Worm (Caenorhabditis elegans) whole organism, early embryonic: ENCODE data around the gene T23F11.4.

ENCODE experiments used
- B0310.2 ChIP-seq: sonication (generic microtip); optimal IDR thresholded peaks from 2 replicates; lab custom pipeline; 2016; ENCODE audit warnings: mild to moderate bottlenecking, missing genetic modification characterization, missing compliant biosample characterization
- F13C5.2 ChIP-seq: sonication (generic microtip); optimal IDR thresholded peaks from 2 replicates; lab custom pipeline; 2017; ENCODE audit warnings: mild to moderate bottlenecking, missing genetic modification characterization, inconsistent platforms, missing compliant biosample characterization
- aly-1 ChIP-seq: sonication (generic microtip); optimal IDR thresholded peaks from 2 replicates; lab custom pipeline; 2016; ENCODE audit warnings: missing genetic modification characterization, missing compliant biosample characterization
- ama-1 ChIP-seq: fragments of 150-350 bp; optimal IDR thresholded peaks from 2 replicates; lab custom pipeline; 2014
- ceh-13 ChIP-seq: fragments of 200-800 bp; sonication (Bioruptor generic); optimal IDR thresholded peaks from 2 replicates; lab custom pipeline; 2018; ENCODE audit warnings: mild to moderate bottlenecking, missing genetic modification characterization, missing compliant biosample characterization
- ceh-36 ChIP-seq: sonication (generic microtip); optimal IDR thresholded peaks from 2 replicates; lab custom pipeline; 2016; ENCODE audit warnings: missing genetic modification characterization, inconsistent platforms, missing compliant biosample characterization
- ets-7 ChIP-seq: sonication (generic microtip); optimal IDR thresholded peaks from 2 replicates; lab custom pipeline; 2016; ENCODE audit warnings: missing genotype, missing genetic modification characterization, missing compliant biosample characterization
- flt-1 ChIP-seq: fragments of 200-800 bp; sonication (Bioruptor generic); IDR thresholded peaks from 2 replicates; pipeline ENCODE4 v1.3.6; 2022; ENCODE audit warnings: missing genetic modification characterization, missing compliant biosample characterization
- hmbx-1 ChIP-seq: sonication (generic microtip); optimal IDR thresholded peaks from 2 replicates; lab custom pipeline; 2016; ENCODE audit warnings: mild to moderate bottlenecking, missing genetic modification characterization, missing compliant biosample characterization
- hmg-4 ChIP-seq: fragments of 200-800 bp; sonication (Bioruptor generic); optimal IDR thresholded peaks from 2 replicates; lab custom pipeline; 2018; ENCODE audit warnings: mild to moderate bottlenecking, missing genetic modification characterization, missing compliant biosample characterization
- hnd-1 ChIP-seq: sonication (generic microtip); optimal IDR thresholded peaks from 2 replicates; lab custom pipeline; 2016; ENCODE audit warnings: missing genetic modification characterization, missing compliant biosample characterization
- pes-1 ChIP-seq: fragments of 200-800 bp; sonication (Bioruptor generic); IDR thresholded peaks from 2 replicates; pipeline ENCODE4 v1.3.6; 2022; ENCODE audit warnings: missing genetic modification reagents, missing genetic modification characterization, missing compliant biosample characterization
- scrt-1 ChIP-seq: fragments of 200-800 bp; sonication (Bioruptor generic); IDR thresholded peaks from 2 replicates; pipeline ENCODE4 v1.3.6; 2022; ENCODE audit warnings: missing genetic modification characterization, missing compliant biosample characterization
- sea-1 ChIP-seq: fragments of 200-800 bp; sonication (Bioruptor generic); conservative IDR thresholded peaks from 2 replicates; pipeline ENCODE4 v1.3.6; 2022; ENCODE audit warnings: missing genetic modification characterization, missing compliant biosample characterization
- tbx-11 ChIP-seq: fragments of 200-800 bp; sonication (Bioruptor generic); IDR thresholded peaks from 2 replicates; pipeline ENCODE4 v1.3.6; 2022; ENCODE audit warnings: missing genetic modification characterization, missing compliant biosample characterization
- tbx-37 ChIP-seq: fragments of 200-800 bp; sonication (Bioruptor generic); conservative IDR thresholded peaks from 2 replicates; pipeline ENCODE4 v1.3.6; 2022; ENCODE audit warnings: missing genetic modification reagents, missing genetic modification characterization, missing compliant biosample characterization
- tra-4 ChIP-seq: sonication (generic microtip); optimal IDR thresholded peaks from 2 replicates; lab custom pipeline; 2017; ENCODE audit warnings: missing genetic modification characterization, missing compliant biosample characterization

The T23F11.4 gene

ce11 chrIII:4628165-4628564 lies 37.0 kb downstream of the T23F11.4 start, which contains the start of gene clec-151:
Gene clec-151, plus strand, starts transcription at chrIII:4628465.
- TF ChIP-seq ets-7 (tag; lab: Kevin White, UChicago): no peak
- TF ChIP-seq hmbx-1: no peak
- TF ChIP-seq ceh-36: no peak
- TF ChIP-seq B0310.2 (tag; lab: Kevin White, UChicago): no peak
- no peak for TF ChIP-seq F13C5.2 (tag; lab: Kevin White, UChicago)
- TF ChIP-seq aly-1 (tag; lab: Kevin White, UChicago): no peak
- no peak for TF ChIP-seq ceh-13
- TF ChIP-seq tra-4 (tag; lab: Kevin White, UChicago): no peak
- TF ChIP-seq hnd-1 (tag; lab: Kevin White, UChicago): no peak
- no peak for TF ChIP-seq flt-1 (GFP tag; lab: Robert Waterston, UW)
- TF ChIP-seq sea-1 (GFP tag; lab: Robert Waterston, UW): no peak
- no peak for TF ChIP-seq hmg-4 (GFP tag; lab: Kevin White, UChicago)
- no peak for TF ChIP-seq pes-1
- TF ChIP-seq tbx-11 (GFP tag; lab: Robert Waterston, UW): no peak
- TF ChIP-seq scrt-1: no peak
- no peak for TF ChIP-seq ama-1
- TF ChIP-seq tbx-37 (GFP tag; lab: Robert Waterston, UW): no peak

- TF ChIP-seq scrt-1: no peak
Measured at ce11 chrIII:4626148-4626922, 38.8 kb downstream of the T23F11.4 start.

- TF ChIP-seq hmbx-1: no peak
- TF ChIP-seq ceh-36: no peak
- no peak for TF ChIP-seq tbx-37 (GFP tag; lab: Robert Waterston, UW)
- TF ChIP-seq hmg-4 (GFP tag; lab: Kevin White, UChicago): no peak
- no peak for TF ChIP-seq ama-1
- no peak for TF ChIP-seq B0310.2 (tag; lab: Kevin White, UChicago)
- no peak for TF ChIP-seq tbx-11 (GFP tag; lab: Robert Waterston, UW)
- no peak for TF ChIP-seq aly-1 (tag; lab: Kevin White, UChicago)
- no peak for TF ChIP-seq flt-1 (GFP tag; lab: Robert Waterston, UW)
- TF ChIP-seq scrt-1: no peak
- TF ChIP-seq F13C5.2 (tag; lab: Kevin White, UChicago): no peak
Measured at ce11 chrIII:4622375-4623130, 42.6 kb downstream of the T23F11.4 start, which contains the start of gene lron-5. Gene lron-5, plus strand, starts transcription at chrIII:4623029.

- TF ChIP-seq ama-1: no peak
- no peak for TF ChIP-seq hmg-4 (GFP tag; lab: Kevin White, UChicago)
- TF ChIP-seq F13C5.2 (tag; lab: Kevin White, UChicago): no peak
- TF ChIP-seq hnd-1 (tag; lab: Kevin White, UChicago): no peak
- TF ChIP-seq tbx-37 (GFP tag; lab: Robert Waterston, UW): no peak
- no peak for TF ChIP-seq flt-1 (GFP tag; lab: Robert Waterston, UW)
- TF ChIP-seq aly-1 (tag; lab: Kevin White, UChicago): no peak
- TF ChIP-seq pes-1: no peak
- no peak for TF ChIP-seq tra-4 (tag; lab: Kevin White, UChicago)
- no peak for TF ChIP-seq sea-1 (GFP tag; lab: Robert Waterston, UW)
- TF ChIP-seq hmbx-1: no peak
- TF ChIP-seq scrt-1: no peak
- no peak for TF ChIP-seq tbx-11 (GFP tag; lab: Robert Waterston, UW)
- no peak for TF ChIP-seq ceh-13
- TF ChIP-seq B0310.2 (tag; lab: Kevin White, UChicago): no peak
- no peak for TF ChIP-seq ets-7 (tag; lab: Kevin White, UChicago)
- TF ChIP-seq ceh-36: no peak
Measured at ce11 chrIII:4616071-4616571, 49.1 kb downstream of the T23F11.4 start, which contains the start of gene lips-3. Gene lips-3, plus strand, starts transcription at chrIII:4616528.
